Fruit fly (Drosophila melanogaster) whole organism, embryonic: ENCODE results near the gene CG31287.

Experiments used
- Adf1 ChIP-seq: fragments of 200-800 bp; sonication (Bioruptor generic); IDR thresholded peaks from 2 replicates; pipeline ENCODE4 v1.3.6; 2022; ENCODE audit warnings: missing biosample characterization, missing genetic modification characterization
- Asciz ChIP-seq: fragments of 200-800 bp; sonication (Bioruptor generic); optimal IDR thresholded peaks from 2 replicates; lab custom pipeline; 2017; ENCODE audit warnings: missing biosample characterization, mild to moderate bottlenecking, missing genetic modification characterization, missing genetic modification reagents
- CG11456 ChIP-seq: fragments of 200-800 bp; sonication (Bioruptor generic); IDR thresholded peaks from 3 replicates; pipeline ENCODE4 v1.3.6; 2022; ENCODE audit warnings: missing biosample characterization, missing genetic modification characterization
- CG11504 ChIP-seq: fragments of 200-800 bp; sonication (Bioruptor generic); optimal IDR thresholded peaks from 3 replicates; lab custom pipeline; 2019; ENCODE audit warnings: missing biosample characterization, mild to moderate bottlenecking, missing genetic modification characterization, moderate library complexity
- CG1233 ChIP-seq: fragments of 200-800 bp; sonication (Bioruptor generic); optimal IDR thresholded peaks from 4 replicates; lab custom pipeline; 2018; ENCODE audit warnings: missing biosample characterization, mild to moderate bottlenecking, missing genetic modification characterization
- CG12659 ChIP-seq: fragments of 200-800 bp; sonication (Bioruptor generic); optimal IDR thresholded peaks from 3 replicates; lab custom pipeline; 2017; ENCODE audit warnings: mild to moderate bottlenecking, missing biosample characterization, missing genetic modification reagents, missing genetic modification characterization
- CG12744 ChIP-seq: fragments of 200-800 bp; sonication (Bioruptor generic); optimal IDR thresholded peaks from 2 replicates; lab custom pipeline; 2016; ENCODE audit warnings: missing biosample characterization, missing genetic modification characterization
- CG14050 ChIP-seq: fragments of 200-800 bp; sonication (Bioruptor generic); IDR thresholded peaks from 3 replicates; pipeline ENCODE4 v1.3.6; 2022; ENCODE audit warnings: missing biosample characterization, missing genetic modification characterization
- CG15269 ChIP-seq: fragments of 200-800 bp; sonication (Bioruptor generic); optimal IDR thresholded peaks from 2 replicates; lab custom pipeline; 2018; ENCODE audit warnings: missing biosample characterization, mild to moderate bottlenecking, missing genetic modification characterization, moderate library complexity
- CG15696 ChIP-seq: fragments of 200-800 bp; sonication (Bioruptor generic); optimal IDR thresholded peaks from 2 replicates; lab custom pipeline; 2019; ENCODE audit warnings: missing biosample characterization, mild to moderate bottlenecking, missing genetic modification characterization, moderate library complexity
- CG17361 ChIP-seq: fragments of 200-800 bp; sonication (Bioruptor generic); IDR thresholded peaks from 3 replicates; pipeline ENCODE4 v1.3.6; 2022; ENCODE audit warnings: missing biosample characterization, missing genetic modification characterization
- CG18262 ChIP-seq: fragments of 200-800 bp; optimal IDR thresholded peaks from 3 replicates; lab custom pipeline; 2019; ENCODE audit warnings: missing biosample characterization, mild to moderate bottlenecking, missing genetic modification characterization, moderate library complexity
- CG18476 ChIP-seq: fragments of 200-800 bp; sonication (Bioruptor generic); optimal IDR thresholded peaks from 2 replicates; lab custom pipeline; 2016; ENCODE audit warnings: missing biosample characterization, mild to moderate bottlenecking, missing genetic modification characterization
- CG2202 ChIP-seq: fragments of 200-800 bp; sonication (Bioruptor generic); optimal IDR thresholded peaks from 2 replicates; lab custom pipeline; 2018; ENCODE audit warnings: missing biosample characterization, mild to moderate bottlenecking, missing genetic modification characterization
- CG30403 ChIP-seq: fragments of 200-800 bp; sonication (Bioruptor generic); optimal IDR thresholded peaks from 3 replicates; lab custom pipeline; 2016; ENCODE audit warnings: missing biosample characterization, missing genetic modification characterization
- CG3407 ChIP-seq: fragments of 200-800 bp; sonication (Bioruptor generic); optimal IDR thresholded peaks from 2 replicates; lab custom pipeline; 2018; ENCODE audit warnings: missing biosample characterization, mild to moderate bottlenecking, missing genetic modification characterization
- CG4360 ChIP-seq: fragments of 200-800 bp; sonication (Bioruptor generic); IDR thresholded peaks from 2 replicates; pipeline ENCODE4 v1.3.6; 2022; ENCODE audit warnings: missing biosample characterization, missing genetic modification characterization
- CG4854 ChIP-seq: fragments of 200-800 bp; sonication (Bioruptor generic); optimal IDR thresholded peaks from 2 replicates; lab custom pipeline; 2016; ENCODE audit warnings: missing biosample characterization, missing genetic modification characterization, inconsistent platforms
- CG6654 ChIP-seq: fragments of 200-800 bp; sonication (Bioruptor generic); optimal IDR thresholded peaks from 2 replicates; lab custom pipeline; 2017; ENCODE audit warnings: missing biosample characterization, mild to moderate bottlenecking, missing genetic modification characterization
- CG6765 ChIP-seq: fragments of 200-800 bp; sonication (Bioruptor generic); optimal IDR thresholded peaks from 3 replicates; lab custom pipeline; 2017; ENCODE audit warnings: missing biosample characterization, mild to moderate bottlenecking, missing genetic modification characterization
- CG7556 ChIP-seq: fragments of 200-800 bp; sonication (Bioruptor generic); optimal IDR thresholded peaks from 2 replicates; lab custom pipeline; 2017; ENCODE audit warnings: missing biosample characterization, mild to moderate bottlenecking, missing genetic modification characterization
- CG8478 ChIP-seq: fragments of >200 bp; optimal IDR thresholded peaks from 2 replicates; lab custom pipeline; 2018
- D19B ChIP-seq: fragments of 200-800 bp; sonication (Bioruptor generic); optimal IDR thresholded peaks from 2 replicates; lab custom pipeline; 2017; ENCODE audit warnings: missing biosample characterization, mild to moderate bottlenecking, missing genetic modification characterization
- HmgZ ChIP-seq: fragments of 200-800 bp; sonication (Bioruptor generic); optimal IDR thresholded peaks from 2 replicates; lab custom pipeline; 2018; ENCODE audit warnings: missing biosample characterization, mild to moderate bottlenecking, missing genetic modification characterization
- Hr51 ChIP-seq, 2 experiments: fragments of 200-800 bp; sonication (Bioruptor generic); optimal IDR thresholded peaks; 2 replicates in 1 of 2; 3 replicates in 1 of 2; lab custom pipeline; 2016 to 2018; ENCODE audit warnings: missing biosample characterization in 2 of 2, missing genetic modification characterization in 2 of 2, mild to moderate bottlenecking in 1 of 2, moderate library complexity in 1 of 2
- NC2α ChIP-seq: fragments of 200-800 bp; sonication (Bioruptor generic); optimal IDR thresholded peaks from 2 replicates; lab custom pipeline; 2016; ENCODE audit warnings: missing biosample characterization, missing genetic modification characterization
- Pdp1 ChIP-seq, 2 experiments: fragments of 200-800 bp; sonication (Bioruptor generic); optimal IDR thresholded peaks; 3 replicates each; lab custom pipeline; 2016; ENCODE audit warnings: missing biosample characterization in 2 of 2, missing genetic modification characterization in 2 of 2, mild to moderate bottlenecking in 1 of 2, moderate library complexity in 1 of 2
- Ptx1 ChIP-seq: fragments of 200-800 bp; sonication (Bioruptor generic); IDR thresholded peaks from 2 replicates; pipeline ENCODE4 v1.3.6; 2022; ENCODE audit warnings: missing biosample characterization, missing genetic modification characterization
- Sox100B ChIP-seq: fragments of 200-800 bp; sonication (Bioruptor generic); optimal IDR thresholded peaks from 3 replicates; lab custom pipeline; 2018; ENCODE audit warnings: missing biosample characterization, mild to moderate bottlenecking, missing genetic modification characterization
- Ssrp ChIP-seq: fragments of 200-800 bp; sonication (Bioruptor generic); optimal IDR thresholded peaks from 2 replicates; lab custom pipeline; 2018; ENCODE audit warnings: missing biosample characterization, mild to moderate bottlenecking, missing genetic modification characterization, moderate library complexity
- az2 ChIP-seq: fragments of 200-800 bp; sonication (Bioruptor generic); optimal IDR thresholded peaks from 3 replicates; lab custom pipeline; 2016; ENCODE audit warnings: missing biosample characterization, missing genetic modification characterization
- btn ChIP-seq: fragments of 200-800 bp; sonication (Bioruptor generic); optimal IDR thresholded peaks from 2 replicates; lab custom pipeline; 2016; ENCODE audit warnings: missing biosample characterization, missing genetic modification characterization
- chinmo ChIP-seq: fragments of 200-800 bp; sonication (Bioruptor generic); IDR thresholded peaks from 4 replicates; pipeline ENCODE4 v1.3.6; 2022; ENCODE audit warnings: missing biosample characterization, missing genetic modification characterization; ENCODE audit not compliant: partially characterized antibody
- dpn ChIP-seq, 2 experiments: fragments of 200-800 bp; sonication (Bioruptor generic); optimal IDR thresholded peaks; 3 replicates each; lab custom pipeline; 2016; ENCODE audit warnings: missing biosample characterization in 2 of 2, missing genetic modification characterization in 2 of 2
- fd3F ChIP-seq: fragments of 200-800 bp; sonication (Bioruptor generic); optimal IDR thresholded peaks from 2 replicates; lab custom pipeline; 2018; ENCODE audit warnings: missing biosample characterization, mild to moderate bottlenecking, missing genetic modification characterization, moderate library complexity
- fd96Cb ChIP-seq: fragments of 200-800 bp; sonication (Bioruptor generic); optimal IDR thresholded peaks from 2 replicates; lab custom pipeline; 2018; ENCODE audit warnings: missing biosample characterization, mild to moderate bottlenecking, missing genetic modification characterization, moderate library complexity
- her ChIP-seq: fragments of 200-800 bp; sonication (Bioruptor generic); optimal IDR thresholded peaks from 2 replicates; lab custom pipeline; 2016; ENCODE audit warnings: missing biosample characterization, missing genetic modification characterization
- kni ChIP-seq: fragments of 200-800 bp; sonication (Bioruptor generic); optimal IDR thresholded peaks from 3 replicates; lab custom pipeline; 2017; ENCODE audit warnings: mild to moderate bottlenecking, missing biosample characterization, missing genetic modification reagents, missing genetic modification characterization
- lilli ChIP-seq: fragments of 200-800 bp; sonication (Bioruptor generic); optimal IDR thresholded peaks from 3 replicates; lab custom pipeline; 2016; ENCODE audit warnings: missing biosample characterization, missing genetic modification characterization
- nmo ChIP-seq: fragments of 200-800 bp; sonication (Bioruptor generic); optimal IDR thresholded peaks from 2 replicates; lab custom pipeline; 2018; ENCODE audit warnings: missing biosample characterization, mild to moderate bottlenecking, missing genetic modification characterization, moderate library complexity
- odd ChIP-seq: fragments of 200-800 bp; sonication (Bioruptor generic); optimal IDR thresholded peaks from 2 replicates; lab custom pipeline; 2017; ENCODE audit warnings: missing biosample characterization, mild to moderate bottlenecking, missing genetic modification characterization
- row ChIP-seq: fragments of 200-800 bp; sonication (Bioruptor generic); IDR thresholded peaks from 3 replicates; pipeline ENCODE4 v1.3.6; 2022; ENCODE audit warnings: missing biosample characterization, missing genetic modification characterization
- sens-2 ChIP-seq: fragments of 200-800 bp; sonication (Bioruptor generic); IDR thresholded peaks from 2 replicates; pipeline ENCODE4 v1.3.6; 2022; ENCODE audit warnings: missing biosample characterization, missing genetic modification characterization
- sr ChIP-seq: fragments of 200-800 bp; sonication (Bioruptor generic); IDR thresholded peaks from 3 replicates; pipeline ENCODE4 v1.3.6; 2022; ENCODE audit warnings: missing biosample characterization, missing genetic modification characterization
- toy ChIP-seq: fragments of 200-800 bp; sonication (Bioruptor generic); IDR thresholded peaks from 2 replicates; pipeline ENCODE4 v1.3.6; 2022; ENCODE audit warnings: missing biosample characterization, missing genetic modification characterization

Gene CG31287

DNA sequence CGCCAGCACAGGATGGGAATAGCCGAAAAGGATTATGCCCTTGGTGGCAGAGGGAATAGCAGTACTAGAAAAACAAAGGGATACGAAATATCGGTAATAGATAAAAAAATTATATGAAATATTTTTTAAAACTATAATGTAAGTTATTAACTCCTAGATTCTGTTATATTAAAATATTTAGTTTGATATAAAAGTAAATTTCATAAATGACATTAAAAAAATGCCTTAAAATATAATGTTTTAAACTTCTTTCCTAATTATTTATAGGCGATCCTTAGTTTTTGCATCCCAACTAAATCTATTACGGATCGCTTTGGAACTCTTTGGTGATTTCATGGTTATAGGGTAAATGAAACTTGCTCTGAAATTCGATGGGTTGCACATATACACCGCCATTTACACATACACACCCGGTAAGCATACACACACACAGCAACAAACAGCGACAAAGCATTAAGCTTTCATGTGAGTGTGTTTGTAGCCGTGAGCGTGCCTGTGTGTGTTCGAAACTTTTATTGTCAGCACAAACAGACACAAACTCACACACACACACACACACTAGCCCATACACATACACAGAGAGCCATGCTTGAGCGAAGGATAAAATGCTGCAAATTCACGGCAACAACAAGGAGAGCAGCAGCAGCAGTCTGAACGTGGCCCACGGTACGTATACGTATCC, 10.8 kb downstream of the CG31287 start (continued):
- TF ChIP-seq CG18262 (tag; lab: Kevin White, UChicago) (peak; percentile 54), NC2α (GFP tag; lab: Kevin White, UChicago) (no peak), CG2202 (no peak), kni (GFP tag; lab: Kevin White, UChicago) (no peak), toy (GFP tag; lab: Robert Waterston, UW) (no peak)

DNA sequence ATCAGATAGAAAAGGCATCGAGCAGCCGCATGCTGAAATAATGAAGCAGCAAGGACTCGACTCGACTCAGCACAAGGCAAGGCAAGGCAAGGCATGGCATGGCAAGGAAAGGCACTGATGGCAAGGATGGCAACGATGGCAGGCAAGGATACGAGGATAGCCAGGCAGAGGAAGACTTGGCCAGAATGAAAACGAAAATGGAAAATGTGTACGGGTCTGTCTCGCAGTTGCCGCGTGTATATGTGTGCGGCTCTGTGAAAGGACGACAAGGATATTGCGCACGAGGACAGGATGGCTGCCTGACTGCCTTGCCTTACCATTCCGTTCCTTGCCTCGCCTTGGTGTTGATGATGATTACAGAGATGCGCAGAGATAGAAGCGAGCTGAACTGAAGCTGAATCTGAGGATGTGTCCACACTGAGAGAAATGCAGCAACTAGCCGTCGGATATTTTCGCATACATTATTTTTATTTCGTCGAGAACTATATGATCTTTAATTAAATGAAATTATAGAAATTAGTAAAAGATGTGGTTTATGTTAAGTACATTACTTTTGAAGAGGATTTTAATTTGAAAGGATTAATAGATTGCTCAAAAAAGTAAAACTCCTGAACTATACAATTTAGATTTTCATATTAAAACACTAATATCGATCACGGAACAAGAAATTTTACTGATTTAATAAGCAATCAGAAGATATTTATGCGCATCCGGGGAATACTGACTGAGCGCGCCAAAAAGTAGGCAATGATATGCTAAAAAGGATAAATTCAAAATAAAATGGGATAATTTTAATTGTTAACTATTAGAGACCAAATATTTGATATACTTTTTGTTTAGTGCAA, 11.5 kb downstream of the CG31287 start:
- TF ChIP-seq Sox100B = peak; percentile 61
- TF ChIP-seq CG6765 (GFP tag; lab: Kevin White, UChicago) = peak; percentile 46
- 0 out of 3 replicates have a peak, but pooled peaks have one; percentile 9 for TF ChIP-seq sr (GFP tag; lab: Robert Waterston, UW)
- peak; percentile 29 for TF ChIP-seq az2 (GFP tag; lab: Kevin White, UChicago)
- TF ChIP-seq CG15696 (tag; lab: Kevin White, UChicago) = no peak
- peak in 1 of 2 experiments; percentile 16 for TF ChIP-seq Pdp1 (GFP tag; optimal IDR thresholded peaks at IDR 0.05; lab: Kevin White, UChicago)
- TF ChIP-seq chinmo = 0 out of 4 replicates have a peak, but pooled peaks have one; percentile 50
- TF ChIP-seq Ptx1 (GFP tag; lab: Robert Waterston, UW) = peak; percentile 19; the same call in 1 of the 2 replicates
- peak; percentile 70 for TF ChIP-seq CG11504 (tag; lab: Kevin White, UChicago)
- peak; percentile 46 for TF ChIP-seq CG15269 (tag; lab: Kevin White, UChicago)
- TF ChIP-seq CG6654 (GFP tag; lab: Kevin White, UChicago) = peak; percentile 13
- TF ChIP-seq CG17361 (GFP tag; lab: Robert Waterston, UW) = peak; percentile 80
- peak; percentile 18 for TF ChIP-seq Asciz (GFP tag; lab: Kevin White, UChicago)
- peak in 1 of 2 experiments; percentile 26 for TF ChIP-seq dpn (GFP tag; optimal IDR thresholded peaks at IDR 0.05; lab: Kevin White, UChicago)
- TF ChIP-seq btn (GFP tag; lab: Kevin White, UChicago) = no peak
- 0 out of 3 replicates have a peak, but pooled peaks have one; percentile 58 for TF ChIP-seq CG11456
- peak; percentile 42 for TF ChIP-seq nmo (GFP tag; lab: Kevin White, UChicago)
- TF ChIP-seq her (GFP tag; lab: Kevin White, UChicago) = no peak
- TF ChIP-seq Adf1 (GFP tag; lab: Robert Waterston, UW) = peak; percentile 52; the same call in 1 of the 2 replicates
- TF ChIP-seq odd = peak; percentile 32
- TF ChIP-seq CG1233 (GFP tag; lab: Kevin White, UChicago) = peak; percentile 21
- TF ChIP-seq CG8478 (lab: Kevin White, UChicago) = peak; percentile 79
- peak; percentile 16; the same call in 1 of the 3 replicates for TF ChIP-seq row (GFP tag; lab: Robert Waterston, UW)
- peak; percentile 10 for TF ChIP-seq Ssrp
- TF ChIP-seq CG30403 (GFP tag; lab: Kevin White, UChicago) = peak; percentile 60
- TF ChIP-seq CG14050 = no peak
- TF ChIP-seq sens-2 (GFP tag; lab: Robert Waterston, UW) = no peak
- TF ChIP-seq fd96Cb (tag; lab: Kevin White, UChicago) = peak; percentile 23
- TF ChIP-seq CG18476 = no peak
- peak in 1 of 2 experiments; percentile 53 for TF ChIP-seq Hr51 (GFP tag; optimal IDR thresholded peaks at IDR 0.05; lab: Kevin White, UChicago)
- TF ChIP-seq fd3F (GFP tag; lab: Kevin White, UChicago) = no peak
- no peak for TF ChIP-seq CG4854 (GFP tag; lab: Kevin White, UChicago)
- no peak for TF ChIP-seq CG4360 (GFP tag; lab: Robert Waterston, UW)
- no peak for TF ChIP-seq CG3407 (GFP tag; lab: Kevin White, UChicago)
- TF ChIP-seq CG7556 (GFP tag; lab: Kevin White, UChicago) = peak; percentile 87
- TF ChIP-seq D19B (GFP tag; lab: Kevin White, UChicago) = peak; percentile 6
- TF ChIP-seq CG12744 = no peak
- TF ChIP-seq HmgZ = no peak
- TF ChIP-seq CG12659 (GFP tag; lab: Kevin White, UChicago) = peak; percentile 11
- peak; percentile 46 for TF ChIP-seq lilli (GFP tag; lab: Kevin White, UChicago)
